Fruit fly (Drosophila melanogaster) whole organism, adult: ENCODE data around the gene Dif.

ENCODE experiments used
- CG14711 ChIP-seq: fragments of 200-800 bp; sonication (Bioruptor generic); optimal IDR thresholded peaks from 2 replicates; lab custom pipeline; 2018; ENCODE audit warnings: missing biosample characterization, mild to moderate bottlenecking, missing genetic modification characterization, moderate library complexity
- CG33017 ChIP-seq: fragments of 200-800 bp; sonication (Bioruptor generic); optimal IDR thresholded peaks from 2 replicates; lab custom pipeline; 2018; ENCODE audit warnings: missing biosample characterization, mild to moderate bottlenecking, missing genetic modification characterization, moderate library complexity
- CG7101 ChIP-seq: fragments of 200-800 bp; sonication (Bioruptor generic); optimal IDR thresholded peaks from 2 replicates; lab custom pipeline; 2018; ENCODE audit warnings: missing biosample characterization, mild to moderate bottlenecking, missing genetic modification characterization, moderate library complexity
- Clk ChIP-seq: fragments of 200-800 bp; sonication (Bioruptor generic); optimal IDR thresholded peaks from 2 replicates; lab custom pipeline; 2017; ENCODE audit warnings: missing biosample characterization, missing genetic modification characterization
- Hr96 ChIP-seq: fragments of 200-800 bp; sonication (Bioruptor generic); optimal IDR thresholded peaks from 2 replicates; lab custom pipeline; 2016; ENCODE audit warnings: missing biosample characterization, missing genetic modification characterization
- cic ChIP-seq: fragments of 200-800 bp; sonication (Bioruptor generic); optimal IDR thresholded peaks from 2 replicates; lab custom pipeline; 2017; ENCODE audit warnings: missing biosample characterization, mild to moderate bottlenecking, missing genetic modification characterization, moderate library complexity
- kay ChIP-seq: fragments of 200-800 bp; sonication (Bioruptor generic); peaks from one replicate; lab custom pipeline; 2016; ENCODE audit warnings: missing biosample characterization, missing genetic modification characterization, borderline replicate concordance
- pad ChIP-seq: fragments of 200-800 bp; sonication (Bioruptor generic); optimal IDR thresholded peaks from 3 replicates; lab custom pipeline; 2017; ENCODE audit warnings: missing biosample characterization, missing genetic modification characterization, mild to moderate bottlenecking, moderate library complexity, missing genetic modification reagents
- tj ChIP-seq: fragments of 200-800 bp; sonication (Bioruptor generic); optimal IDR thresholded peaks from 3 replicates; lab custom pipeline; 2017; ENCODE audit warnings: missing biosample characterization, mild to moderate bottlenecking, missing genetic modification characterization, moderate library complexity

DNA sequence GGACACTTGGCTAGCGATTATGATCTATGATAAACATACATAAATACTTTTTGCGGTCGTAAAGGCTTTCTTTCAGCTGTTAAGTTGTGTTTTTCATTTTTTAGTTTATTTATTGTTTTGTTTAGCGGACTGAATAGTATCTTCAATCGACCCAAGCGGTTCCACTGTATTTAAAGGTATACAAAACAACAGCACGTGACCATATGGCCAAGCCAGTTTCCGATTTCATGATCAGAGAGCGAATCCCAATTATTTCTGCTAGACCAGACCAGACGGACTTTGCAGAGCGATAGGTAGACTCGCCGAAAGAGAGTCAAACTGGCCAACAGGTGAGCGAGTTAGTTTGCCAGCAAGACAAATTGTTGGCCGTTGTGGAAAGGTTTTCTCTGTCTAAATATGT is 38.6 kb upstream of the Dif start, which contains the start of gene Sgt:
- TF ChIP-seq CG33017 (tag; lab: Kevin White, UChicago) = no peak
- no peak for TF ChIP-seq Hr96
- TF ChIP-seq tj = no peak
- no peak for TF ChIP-seq cic (GFP tag; lab: Kevin White, UChicago)
- TF ChIP-seq Clk (GFP tag; lab: Kevin White, UChicago) = no peak
- no peak for TF ChIP-seq CG7101 (tag; lab: Kevin White, UChicago)
- no peak for TF ChIP-seq pad (GFP tag; lab: Kevin White, UChicago)
- TF ChIP-seq CG14711 = no peak
- no peak for TF ChIP-seq kay (GFP tag; lab: Kevin White, UChicago)
